Fruit fly (Drosophila melanogaster): ENCODE results near the gene Clamp.

Gene Clamp

dm6 chr2L:22159800-22160199 is 9.1 kb downstream of the Clamp start:
- no peak for TF ChIP-seq Rel (GFP tag; optimal IDR thresholded peaks at IDR 0.05)
- TF ChIP-seq Rel (tag; optimal IDR thresholded peaks at IDR 0.05): no peak
- TF ChIP-seq OdsH (GFP tag; optimal IDR thresholded peaks at IDR 0.05): no peak
- TF ChIP-seq pan (optimal IDR thresholded peaks at IDR 0.05): no peak
- no peak for TF ChIP-seq Hr83 (GFP tag; optimal IDR thresholded peaks at IDR 0.05; ENCODE audit: poor library complexity, severe bottlenecking)
- TF ChIP-seq brk (GFP tag; optimal IDR thresholded peaks at IDR 0.05): no peak
- TF ChIP-seq jim (GFP tag; optimal IDR thresholded peaks at IDR 0.05): no peak
- no peak for TF ChIP-seq CG32264 (GFP tag; optimal IDR thresholded peaks at IDR 0.05)

dm6 chr2L:22153246-22153645 is 15.7 kb downstream of the Clamp start:
- no peak for TF ChIP-seq Sp1 (GFP tag; optimal IDR thresholded peaks at IDR 0.05)
- no peak for TF ChIP-seq dl (GFP tag; optimal IDR thresholded peaks at IDR 0.05; ENCODE audit: insufficient read depth in 1 of 2, partially characterized antibody in 2 of 2)

dm6 chr2L:22151323-22151722 is 17.6 kb downstream of the Clamp start, which contains the start of gene dunk:
dunk (plus strand) TSS chr2L:22151623.
- no peak for TF ChIP-seq CG9705 (GFP tag; optimal IDR thresholded peaks at IDR 0.05)
- no peak for TF ChIP-seq CrebA (GFP tag; optimal IDR thresholded peaks at IDR 0.05; ENCODE audit: borderline replicate concordance)
- no peak for TF ChIP-seq tai (GFP tag; optimal IDR thresholded peaks at IDR 0.05)
- TF ChIP-seq CG32264 (GFP tag; optimal IDR thresholded peaks at IDR 0.05): no peak
- no peak for TF ChIP-seq Myc (optimal IDR thresholded peaks at IDR 0.05)
- no peak for TF ChIP-seq Dfd (GFP tag; optimal IDR thresholded peaks at IDR 0.05)
- no peak for TF ChIP-seq usp (GFP tag; optimal IDR thresholded peaks at IDR 0.05)
- no peak for TF ChIP-seq Sp1 (GFP tag; optimal IDR thresholded peaks at IDR 0.05)
- TF ChIP-seq dmrt93B (GFP tag; optimal IDR thresholded peaks at IDR 0.05): no peak
- TF ChIP-seq sv (GFP tag; optimal IDR thresholded peaks at IDR 0.05): no peak
- no peak for TF ChIP-seq Rel (GFP tag; optimal IDR thresholded peaks at IDR 0.05)
- TF ChIP-seq Rel (tag; optimal IDR thresholded peaks at IDR 0.05): no peak
- TF ChIP-seq lola (GFP tag; optimal IDR thresholded peaks at IDR 0.05): no peak
- no peak for TF ChIP-seq rgr (GFP tag; optimal IDR thresholded peaks at IDR 0.05)
- TF ChIP-seq pan (optimal IDR thresholded peaks at IDR 0.05): no peak
- no peak for TF ChIP-seq br (GFP tag; optimal IDR thresholded peaks at IDR 0.05)
- TF ChIP-seq N (GFP tag; optimal IDR thresholded peaks at IDR 0.05): no peak
- no peak for TF ChIP-seq Hnf4 (GFP tag; optimal IDR thresholded peaks at IDR 0.05)
- no peak for TF ChIP-seq Mio (GFP tag; optimal IDR thresholded peaks at IDR 0.05)
- TF ChIP-seq dsf (GFP tag; optimal IDR thresholded peaks at IDR 0.05; ENCODE audit: borderline replicate concordance): no peak
- no peak for TF ChIP-seq h (GFP tag; optimal IDR thresholded peaks at IDR 0.05)

- TF ChIP-seq br (GFP tag; optimal IDR thresholded peaks at IDR 0.05) (no peak), sage (GFP tag; optimal IDR thresholded peaks at IDR 0.05) (peak; percentile 64), dl (GFP tag; optimal IDR thresholded peaks at IDR 0.05; ENCODE audit: insufficient read depth in 1 of 2, partially characterized antibody in 2 of 2) (peak; percentile 7), Dif (GFP tag; optimal IDR thresholded peaks at IDR 0.05; ENCODE audit: partially characterized antibody) (no peak), HLH106 (tag; optimal IDR thresholded peaks at IDR 0.05) (no peak), rgr (GFP tag; optimal IDR thresholded peaks at IDR 0.05) (no peak), Vsx2 (GFP tag; optimal IDR thresholded peaks at IDR 0.05; ENCODE audit: partially characterized antibody) (no peak), CrebA (GFP tag; optimal IDR thresholded peaks at IDR 0.05; ENCODE audit: borderline replicate concordance) (no peak)
These were observed 20.2 kb downstream of the Clamp start for dm6 chr2L:22148713-22149112.

- TF ChIP-seq N (GFP tag; optimal IDR thresholded peaks at IDR 0.05) (no peak), pan (optimal IDR thresholded peaks at IDR 0.05) (no peak), Sp1 (GFP tag; optimal IDR thresholded peaks at IDR 0.05) (no peak), CrebA (GFP tag; optimal IDR thresholded peaks at IDR 0.05; ENCODE audit: borderline replicate concordance) (no peak), Dif (GFP tag; optimal IDR thresholded peaks at IDR 0.05; ENCODE audit: partially characterized antibody) (peak; percentile 8), Vsx2 (GFP tag; optimal IDR thresholded peaks at IDR 0.05; ENCODE audit: partially characterized antibody) (no peak)
These were observed 22.7 kb downstream of the Clamp start for dm6 chr2L:22146247-22146646.
